Worm (Caenorhabditis elegans): ENCODE data around the gene F08C6.18.

The F08C6.18 gene

DNA sequence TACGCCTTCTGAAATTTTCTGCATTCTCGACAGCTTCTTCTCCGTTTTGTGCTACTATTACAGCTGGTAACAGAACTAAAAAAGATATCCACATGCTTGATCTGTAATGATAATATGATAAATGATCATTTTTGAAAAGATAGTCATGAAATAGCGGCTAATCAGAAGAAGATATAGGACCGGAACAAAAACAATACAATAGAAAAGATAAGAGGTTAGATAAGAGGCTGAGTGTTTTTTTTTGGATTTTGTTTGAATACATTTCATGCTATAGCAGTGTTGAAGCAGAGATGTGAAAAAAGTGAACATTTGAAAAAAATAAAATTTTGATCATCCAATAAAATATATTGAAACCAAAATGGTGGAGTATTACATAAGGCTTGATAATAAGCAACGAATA lies 19.1 kb downstream of the F08C6.18 start, which contains the start of gene F46C8.8:
TSS of gene F46C8.8 (minus strand) at position 101 of the 400 bp plus-strand sequence.
- peak; percentile 55 for TF ChIP-seq nhr-85 (tag)
- no peak for TF ChIP-seq sox-4 (tag; optimal IDR thresholded peaks at IDR 0.05)
- no peak for TF ChIP-seq efl-3 (GFP tag; optimal IDR thresholded peaks at IDR 0.05)
- peak in 1 of 6 experiments; percentile 10 for TF ChIP-seq elt-3 (tag; optimal IDR thresholded peaks at IDR 0.05)

DNA sequence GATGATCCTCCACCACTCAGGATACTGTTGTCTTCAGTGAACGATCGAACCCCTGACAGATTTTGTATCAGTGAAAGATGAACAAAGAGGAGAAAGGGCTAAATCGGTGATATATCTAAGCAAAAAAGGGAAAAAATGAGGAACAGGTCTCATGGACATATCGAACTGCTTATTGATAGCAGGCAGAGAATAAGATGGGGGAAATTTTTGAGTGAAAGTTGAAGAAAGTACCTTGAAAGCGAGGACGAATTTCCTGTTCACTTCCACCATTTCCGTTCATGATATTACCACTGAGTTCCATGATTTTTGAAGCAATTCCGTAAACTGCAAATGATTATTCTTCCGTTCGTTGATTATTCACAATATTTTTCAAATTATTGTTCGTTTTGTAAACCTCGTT lies 20.1 kb downstream of the F08C6.18 start:
- peak; percentile 89 for TF ChIP-seq blmp-1 (tag; optimal IDR thresholded peaks at IDR 0.05)
- TF ChIP-seq ceh-82 (tag; optimal IDR thresholded peaks at IDR 0.05): no peak

DNA sequence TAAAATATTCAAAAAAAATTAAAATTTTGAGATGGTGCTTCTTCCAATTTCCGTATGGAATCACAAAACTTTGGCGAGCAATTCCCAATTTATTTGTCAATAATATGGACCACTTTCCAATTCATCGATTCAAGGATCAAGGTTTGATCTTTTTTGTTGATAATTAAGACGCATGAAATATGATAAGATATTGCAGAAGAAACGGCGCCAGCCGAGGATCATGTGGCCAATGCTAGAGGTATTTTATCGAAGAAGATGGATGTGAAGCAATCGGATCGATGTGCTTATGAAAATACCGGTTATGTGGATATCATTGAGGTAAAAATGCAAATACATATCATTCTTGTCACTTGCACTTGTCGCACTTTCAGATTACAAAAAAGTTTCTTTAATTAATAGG lies 23.0 kb downstream of the F08C6.18 start:
- peak in 1 of 6 experiments; percentile 51 for TF ChIP-seq elt-3 (tag; optimal IDR thresholded peaks at IDR 0.05)
- TF ChIP-seq nhr-237 (tag; optimal IDR thresholded peaks at IDR 0.05): no peak
- TF ChIP-seq nhr-85 (tag): peak; percentile 28
- TF ChIP-seq efl-1 (optimal IDR thresholded peaks at IDR 0.05): no peak
- peak in 1 of 2 experiments; percentile 90 for TF ChIP-seq efl-1 (GFP tag; optimal IDR thresholded peaks at IDR 0.05 in 1 of 2)
- no peak for TF ChIP-seq jun-1 (tag; optimal IDR thresholded peaks at IDR 0.05)
- no peak for TF ChIP-seq unc-62 (GFP tag; optimal IDR thresholded peaks at IDR 0.05)
- TF ChIP-seq snu-23 (GFP tag; optimal IDR thresholded peaks at IDR 0.05): no peak
- no peak for TF ChIP-seq tbx-2 (tag; optimal IDR thresholded peaks at IDR 0.05)
- no peak for TF ChIP-seq lin-15B (tag; optimal IDR thresholded peaks at IDR 0.05)
- no peak for TF ChIP-seq ceh-88 (GFP tag; IDR thresholded peaks at IDR 0.05)
- no peak for TF ChIP-seq hpl-2 (GFP tag; optimal IDR thresholded peaks at IDR 0.05)
- TF ChIP-seq F16B12.6 (tag; optimal IDR thresholded peaks at IDR 0.05): no peak
- no peak for TF ChIP-seq vab-15 (tag; optimal IDR thresholded peaks at IDR 0.05)
- TF ChIP-seq blmp-1 (tag; optimal IDR thresholded peaks at IDR 0.05): peak; percentile 63
- TF ChIP-seq snpc-4 (tag; optimal IDR thresholded peaks at IDR 0.05): no peak
- TF ChIP-seq nhr-84 (tag; optimal IDR thresholded peaks at IDR 0.05): no peak
- no peak for TF ChIP-seq fos-1 (tag; optimal IDR thresholded peaks at IDR 0.05)
- TF ChIP-seq nhr-28 (tag; optimal IDR thresholded peaks at IDR 0.05): no peak
- no peak for TF ChIP-seq nhr-11 (tag; optimal IDR thresholded peaks at IDR 0.05)
- TF ChIP-seq aha-1 (tag; optimal IDR thresholded peaks at IDR 0.05): no peak
- TF ChIP-seq ceh-8 (GFP tag; optimal IDR thresholded peaks at IDR 0.05): no peak
- no peak for TF ChIP-seq C04F5.9 (tag; optimal IDR thresholded peaks at IDR 0.05)

DNA sequence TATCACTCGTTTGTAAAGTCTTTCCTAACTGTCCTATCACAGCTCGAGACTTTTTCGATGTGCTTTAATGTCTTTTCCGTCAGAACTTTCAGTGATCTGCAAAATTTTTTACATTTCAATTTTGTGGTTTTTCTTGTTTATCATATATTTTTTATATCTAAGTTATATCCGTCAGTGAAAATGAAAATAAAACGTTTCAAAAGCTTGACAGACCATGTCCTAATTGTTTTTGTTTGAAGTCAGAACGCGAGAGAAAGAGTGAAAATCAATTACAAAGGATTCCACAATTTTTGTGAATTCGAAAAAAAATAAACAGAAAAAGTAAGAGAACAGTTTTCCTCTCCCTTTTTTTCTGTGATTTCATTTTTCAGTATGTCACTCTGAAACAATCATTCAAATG lies 25.3 kb downstream of the F08C6.18 start, which contains the start of gene F46C8.1:
TSS of gene F46C8.1 (plus strand) at position 301 of the 400 bp plus-strand sequence.
- TF ChIP-seq nhr-84 (tag; optimal IDR thresholded peaks at IDR 0.05): no peak
- no peak for TF ChIP-seq nhr-20 (tag; optimal IDR thresholded peaks at IDR 0.05)
- no peak for TF ChIP-seq fkh-10 (GFP tag; optimal IDR thresholded peaks at IDR 0.05)
- no peak for TF ChIP-seq isw-1 (GFP tag; IDR thresholded peaks at IDR 0.05)
- TF ChIP-seq elt-3 (tag; optimal IDR thresholded peaks at IDR 0.05): no peak
- TF ChIP-seq Y116A8C.19 (tag; optimal IDR thresholded peaks at IDR 0.05; ENCODE audit: borderline replicate concordance): no peak
- TF ChIP-seq zip-4 (GFP tag; optimal IDR thresholded peaks at IDR 0.05): no peak
- no peak for TF ChIP-seq aha-1 (tag; optimal IDR thresholded peaks at IDR 0.05)
- no peak for TF ChIP-seq fkh-4 (tag; optimal IDR thresholded peaks at IDR 0.05; ENCODE audit: borderline replicate concordance)
- TF ChIP-seq C34B4.2 (tag; optimal IDR thresholded peaks at IDR 0.05): no peak
- TF ChIP-seq vab-15 (tag; optimal IDR thresholded peaks at IDR 0.05): no peak
- TF ChIP-seq nhr-77 (tag; optimal IDR thresholded peaks at IDR 0.05): no peak
- no peak for TF ChIP-seq ets-5 (GFP tag; IDR thresholded peaks at IDR 0.05)
- no peak for TF ChIP-seq jun-1 (tag; optimal IDR thresholded peaks at IDR 0.05)
- no peak for TF ChIP-seq elt-2 (tag; optimal IDR thresholded peaks at IDR 0.05)

DNA sequence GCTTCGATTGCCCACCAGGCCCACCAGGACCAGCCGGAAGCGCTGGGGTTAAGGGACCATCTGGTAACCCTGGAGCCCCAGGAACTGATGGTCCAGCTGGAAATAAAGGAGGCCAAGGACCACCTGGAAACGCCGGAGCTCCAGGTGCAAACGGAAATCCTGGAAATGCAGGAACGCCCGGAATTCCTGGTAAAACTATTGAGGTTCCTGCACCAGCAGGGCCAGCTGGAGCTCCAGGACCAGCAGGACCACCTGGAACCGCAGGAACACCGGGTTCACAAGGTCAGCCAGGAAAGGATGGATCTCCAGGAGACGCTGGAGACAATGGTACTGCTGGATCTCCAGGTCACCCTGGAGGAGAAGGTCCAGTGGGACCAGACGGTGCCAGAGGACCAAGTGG lies 25.7 kb downstream of the F08C6.18 start:
- no peak for TF ChIP-seq ceh-63 (GFP tag; optimal IDR thresholded peaks at IDR 0.05)
- no peak for TF ChIP-seq C04F5.9 (tag; optimal IDR thresholded peaks at IDR 0.05)
- TF ChIP-seq aha-1 (tag; optimal IDR thresholded peaks at IDR 0.05): no peak
- no peak for TF ChIP-seq tbx-2 (tag; optimal IDR thresholded peaks at IDR 0.05)
- no peak for TF ChIP-seq C16A3.4 (tag; optimal IDR thresholded peaks at IDR 0.05)
- TF ChIP-seq nhr-28 (tag; optimal IDR thresholded peaks at IDR 0.05): no peak
- TF ChIP-seq ztf-4 (tag; optimal IDR thresholded peaks at IDR 0.05): no peak
- TF ChIP-seq fkh-8 (tag; optimal IDR thresholded peaks at IDR 0.05): no peak
- TF ChIP-seq efl-1 (optimal IDR thresholded peaks at IDR 0.05): no peak
- no peak for TF ChIP-seq efl-1 (GFP tag; optimal IDR thresholded peaks at IDR 0.05 in 1 of 2)
